Worm (Caenorhabditis elegans) whole organism, L4 larva: ENCODE results near the gene sbds-1.
A peak's percentile ranks its signal among the peaks of the same experiment; 100 is the strongest.
"Not testable (repeated sequence)": the region's sequence is repeated elsewhere in the genome, so short reads cannot be mapped to it uniquely, and the experiment has no call there.

ENCODE experiments used
- D1046.2 ChIP-seq: fragments of 200-800 bp; sonication (Bioruptor generic); IDR thresholded peaks from 2 replicates; pipeline ENCODE4 v1.3.6; 2022; ENCODE audit warnings: missing genetic modification characterization, missing compliant biosample characterization
- F10B5.3 ChIP-seq: sonication (generic microtip); optimal IDR thresholded peaks from 2 replicates; lab custom pipeline; 2016; ENCODE audit warnings: mild to moderate bottlenecking, missing genetic modification characterization, missing compliant biosample characterization
- F26F4.8 ChIP-seq: fragments of 200-800 bp; sonication (Bioruptor generic); conservative IDR thresholded peaks from 2 replicates; pipeline ENCODE4 v1.3.6; 2022; ENCODE audit warnings: missing genetic modification characterization, missing compliant biosample characterization
- F44E2.7 ChIP-seq: fragments of 200-800 bp; sonication (Bioruptor generic); IDR thresholded peaks from 2 replicates; pipeline ENCODE4 v2.1.2; 2022; ENCODE audit warnings: missing genetic modification characterization, missing compliant biosample characterization
- T26A8.4 ChIP-seq: fragments of 200-800 bp; sonication (Bioruptor generic); IDR thresholded peaks from 2 replicates; pipeline ENCODE4 v1.3.6; 2022; ENCODE audit warnings: missing genetic modification characterization, missing compliant biosample characterization
- Y105C5A.15 ChIP-seq: fragments of 200-800 bp; sonication (Bioruptor generic); IDR thresholded peaks from 2 replicates; pipeline ENCODE4 v1.3.6; 2022; ENCODE audit warnings: missing genetic modification characterization, missing compliant biosample characterization
- Y48G9A.11 ChIP-seq: fragments of 200-800 bp; sonication (Bioruptor generic); IDR thresholded peaks from 2 replicates; pipeline ENCODE4 v1.3.6; 2022; ENCODE audit warnings: missing genetic modification reagents, missing genetic modification characterization, missing compliant biosample characterization
- ZK337.2 ChIP-seq: fragments of 200-800 bp; sonication (Bioruptor generic); IDR thresholded peaks from 2 replicates; pipeline ENCODE4 v1.3.6; 2022; ENCODE audit warnings: missing genetic modification reagents, missing genetic modification characterization, missing compliant biosample characterization
- aha-1 ChIP-seq: fragments of 150-350 bp; peaks from one replicate; lab custom pipeline; 2014; ENCODE audit warnings: missing biosample characterization, missing genetic modification characterization
- arid-1 ChIP-seq: fragments of 200-800 bp; sonication (Bioruptor generic); conservative IDR thresholded peaks from 2 replicates; pipeline ENCODE4 v1.3.6; 2022; ENCODE audit warnings: missing genetic modification reagents, missing genetic modification characterization, missing compliant biosample characterization
- ceh-20 ChIP-seq: fragments of 200-800 bp; sonication (Bioruptor generic); IDR thresholded peaks from 2 replicates; pipeline ENCODE4 v1.3.6; 2022; ENCODE audit warnings: missing genetic modification reagents, missing genetic modification characterization, missing compliant biosample characterization
- ceh-44 ChIP-seq: fragments of 200-800 bp; sonication (Bioruptor generic); IDR thresholded peaks from 2 replicates; pipeline ENCODE4 v1.3.6; 2022; ENCODE audit warnings: missing genetic modification reagents, missing genetic modification characterization, missing compliant biosample characterization
- ces-1 ChIP-seq: fragments of 150-350 bp; sonication (generic microtip); optimal IDR thresholded peaks from 4 replicates; lab custom pipeline; 2014; ENCODE audit warnings: missing biosample characterization, missing genetic modification reagents, missing genetic modification characterization
- cey-2 ChIP-seq: sonication (generic microtip); optimal IDR thresholded peaks from 3 replicates; lab custom pipeline; 2017; ENCODE audit warnings: missing genetic modification characterization, mild to moderate bottlenecking, missing compliant biosample characterization, antibody characterized with exemption, borderline replicate concordance; ENCODE audit not compliant: insufficient read depth
- dmd-8 ChIP-seq: fragments of 200-800 bp; sonication (Bioruptor generic); IDR thresholded peaks from 2 replicates; pipeline ENCODE4 v1.3.6; 2022; ENCODE audit warnings: missing genetic modification characterization, missing compliant biosample characterization
- duxl-1 ChIP-seq: sonication (generic microtip); optimal IDR thresholded peaks from 2 replicates; lab custom pipeline; 2016; ENCODE audit warnings: mild to moderate bottlenecking, missing genetic modification characterization, moderate library complexity, missing compliant biosample characterization; ENCODE audit not compliant: poor library complexity
- egl-43 ChIP-seq: fragments of 200-800 bp; sonication (Bioruptor generic); IDR thresholded peaks from 2 replicates; pipeline ENCODE4 v1.3.6; 2022; ENCODE audit warnings: missing genetic modification reagents, missing genetic modification characterization, missing compliant biosample characterization
- fkh-10 ChIP-seq: fragments of 150-350 bp; optimal IDR thresholded peaks from 2 replicates; lab custom pipeline; 2014; ENCODE audit warnings: missing biosample characterization, missing genetic modification reagents, missing genetic modification characterization
- hmg-1.1 ChIP-seq: fragments of 200-800 bp; sonication (Bioruptor generic); IDR thresholded peaks from 2 replicates; pipeline ENCODE4 v1.3.6; 2022; ENCODE audit warnings: missing genetic modification reagents, missing genetic modification characterization, missing compliant biosample characterization
- lim-7 ChIP-seq: fragments of 200-800 bp; sonication (Bioruptor generic); IDR thresholded peaks from 2 replicates; pipeline ENCODE4 v1.3.6; 2022; ENCODE audit warnings: missing genetic modification characterization, missing compliant biosample characterization
- lin-38 ChIP-seq: fragments of 200-800 bp; sonication (Bioruptor generic); IDR thresholded peaks from 2 replicates; pipeline ENCODE4 v1.3.6; 2022; ENCODE audit warnings: missing genetic modification reagents, missing genetic modification characterization, missing compliant biosample characterization
- mes-2 ChIP-seq: sonication (generic microtip); optimal IDR thresholded peaks from 2 replicates; lab custom pipeline; 2016; ENCODE audit warnings: missing genotype, mild to moderate bottlenecking, missing genetic modification characterization, missing compliant biosample characterization; ENCODE audit not compliant: poor library complexity, severe bottlenecking
- mxl-2 ChIP-seq: fragments of 200-800 bp; sonication (Bioruptor generic); conservative IDR thresholded peaks from 2 replicates; pipeline ENCODE4 v1.3.6; 2022; ENCODE audit warnings: missing genetic modification reagents, missing genetic modification characterization, missing compliant biosample characterization
- nhr-102 ChIP-seq: sonication (generic microtip); optimal IDR thresholded peaks from 2 replicates; lab custom pipeline; 2016; ENCODE audit warnings: mild to moderate bottlenecking, missing genetic modification characterization, moderate library complexity, missing compliant biosample characterization
- nhr-11 ChIP-seq: fragments of 150-350 bp; optimal IDR thresholded peaks from 2 replicates; lab custom pipeline; 2014; ENCODE audit warnings: missing biosample characterization, missing genetic modification characterization
- nhr-42 ChIP-seq: fragments of 200-800 bp; sonication (Bioruptor generic); IDR thresholded peaks from 2 replicates; pipeline ENCODE4 v1.3.6; 2022; ENCODE audit warnings: missing genetic modification characterization, missing compliant biosample characterization
- nhr-77 ChIP-seq: fragments of 150-350 bp; optimal IDR thresholded peaks from 2 replicates; lab custom pipeline; 2014; ENCODE audit warnings: missing biosample characterization, missing genetic modification characterization
- pha-4 ChIP-seq, 2 experiments: fragments of 150-350 bp in 1 of 2; fragments of 200-800 bp in 1 of 2; sonication (Bioruptor generic) in 1 of 2; IDR thresholded peaks in 1 of 2; optimal IDR thresholded peaks in 1 of 2; 2 replicates each; pipeline versions ENCODE4 v1.3.6 to Lab custom; 2014 to 2022; ENCODE audit warnings: missing genetic modification characterization in 2 of 2, missing genetic modification reagents in 2 of 2, missing biosample characterization in 1 of 2, missing compliant biosample characterization in 1 of 2
- saeg-2 ChIP-seq: fragments of 200-800 bp; sonication (Bioruptor generic); IDR thresholded peaks from 2 replicates; pipeline ENCODE4 v1.3.6; 2022; ENCODE audit warnings: missing genetic modification reagents, missing genetic modification characterization, missing compliant biosample characterization
- snpc-1.2 ChIP-seq: fragments of 200-800 bp; sonication (Bioruptor generic); IDR thresholded peaks from 2 replicates; pipeline ENCODE4 v1.3.6; 2022; ENCODE audit warnings: missing genetic modification reagents, missing genetic modification characterization, missing compliant biosample characterization
- spr-1 ChIP-seq: sonication (generic microtip); optimal IDR thresholded peaks from 2 replicates; lab custom pipeline; 2016; ENCODE audit warnings: mild to moderate bottlenecking, missing genetic modification characterization, missing compliant biosample characterization
- tra-1 ChIP-seq: fragments of 200-800 bp; sonication (Bioruptor generic); IDR thresholded peaks from 2 replicates; pipeline ENCODE4 v1.3.6; 2022; ENCODE audit warnings: missing genetic modification reagents, missing genetic modification characterization, missing compliant biosample characterization
- vab-7 ChIP-seq: fragments of 200-800 bp; sonication (Bioruptor generic); IDR thresholded peaks from 2 replicates; pipeline ENCODE4 v1.3.6; 2022; ENCODE audit warnings: missing genetic modification reagents, missing genetic modification characterization, missing compliant biosample characterization
- zip-2 ChIP-seq: fragments of 150-350 bp; optimal IDR thresholded peaks from 2 replicates; lab custom pipeline; 2014; ENCODE audit warnings: missing biosample characterization, missing genetic modification characterization

The sbds-1 gene

ce11 chrIII:631421-631820, 6.8 kb downstream of the sbds-1 start, which contains the start of gene T19C3.6:
TSS of gene T19C3.6 (minus strand) at chrIII:631521.
- no peak for TF ChIP-seq ces-1 (GFP tag; lab: Kevin White, UChicago)
- TF ChIP-seq lin-38 (GFP tag; lab: Robert Waterston, UW) = peak; percentile 72
- no peak for TF ChIP-seq fkh-10 (GFP tag; lab: Kevin White, UChicago)
- TF ChIP-seq F10B5.3 (tag; lab: Kevin White, UChicago) = no peak

DNA sequence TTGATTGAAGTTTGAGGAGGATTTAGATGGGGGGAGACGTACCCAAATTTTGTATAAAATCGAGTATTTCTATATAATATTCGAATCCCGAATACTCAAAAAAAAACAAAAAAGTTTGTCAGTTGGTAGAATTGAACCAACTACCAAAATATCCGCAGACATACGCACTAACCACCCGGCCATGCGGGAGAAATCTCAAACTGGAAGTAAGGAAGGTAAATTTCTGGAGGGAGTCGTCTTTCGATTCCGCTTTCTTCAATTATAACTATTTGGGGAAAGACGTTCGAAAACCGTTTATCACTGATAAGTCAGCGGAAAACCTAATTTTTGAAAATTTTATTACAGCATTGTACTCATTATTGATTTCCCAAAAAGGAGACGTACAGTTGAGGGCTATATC, 9.3 kb downstream of the sbds-1 start:
- peak; percentile 63 for TF ChIP-seq snpc-1.2 (GFP tag; lab: Robert Waterston, UW)
- TF ChIP-seq ceh-20 (GFP tag; lab: Robert Waterston, UW) = 0 out of 2 replicates have a peak, but pooled peaks have one; percentile 25
- TF ChIP-seq tra-1 (GFP tag; lab: Robert Waterston, UW) = 0 out of 2 replicates have a peak, but pooled peaks have one; percentile 45
- TF ChIP-seq Y48G9A.11 = peak; percentile 57; the same call in 1 of the 2 replicates
- TF ChIP-seq F26F4.8 (GFP tag; lab: Robert Waterston, UW) = 0 out of 2 replicates have a peak, but pooled peaks have one; percentile 69
- TF ChIP-seq lim-7 (GFP tag; lab: Robert Waterston, UW) = peak; percentile 71
- TF ChIP-seq F44E2.7 = 0 out of 2 replicates have a peak, but pooled peaks have one; percentile 57
- TF ChIP-seq mes-2 (tag; lab: Kevin White, UChicago) = peak; percentile 31
- TF ChIP-seq T26A8.4 (GFP tag; lab: Robert Waterston, UW) = 0 out of 2 replicates have a peak, but pooled peaks have one; percentile 36
- peak; percentile 66; the same call in 1 of the 2 replicates for TF ChIP-seq arid-1 (GFP tag; lab: Robert Waterston, UW)
- peak; percentile 48; the same call in 1 of the 2 replicates for TF ChIP-seq hmg-1.1 (GFP tag; lab: Robert Waterston, UW)
- TF ChIP-seq lin-38 (GFP tag; lab: Robert Waterston, UW) = peak; percentile 66
- TF ChIP-seq pha-4 (GFP tag; IDR thresholded peaks at IDR 0.05; lab: Robert Waterston, UW) = peak; percentile 61; the same call in 1 of the 2 replicates
- TF ChIP-seq pha-4 (tag; optimal IDR thresholded peaks at IDR 0.05; lab: Kevin White, UChicago) = not testable (repeated sequence)
- TF ChIP-seq Y105C5A.15 = 0 out of 2 replicates have a peak, but pooled peaks have one; percentile 58
- TF ChIP-seq D1046.2 (GFP tag; lab: Robert Waterston, UW) = peak; percentile 63; the same call in 1 of the 2 replicates
- peak; percentile 59; the same call in 1 of the 2 replicates for TF ChIP-seq vab-7
- TF ChIP-seq dmd-8 (GFP tag; lab: Robert Waterston, UW) = peak; percentile 76
- TF ChIP-seq egl-43 (GFP tag; lab: Robert Waterston, UW) = peak; percentile 72

ce11 chrIII:627838-628237, 10.4 kb downstream of the sbds-1 start, which contains the start of gene T19C3.5:
TSS of gene T19C3.5 (minus strand) at chrIII:627938.
- no peak for TF ChIP-seq aha-1 (tag; lab: Kevin White, UChicago)
- no peak for TF ChIP-seq nhr-42 (GFP tag; lab: Robert Waterston, UW)
- TF ChIP-seq mxl-2 (GFP tag; lab: Robert Waterston, UW) = no peak
- TF ChIP-seq nhr-102 (tag; lab: Kevin White, UChicago) = no peak
- no peak for TF ChIP-seq nhr-77 (tag; lab: Kevin White, UChicago)
- TF ChIP-seq spr-1 (tag; lab: Kevin White, UChicago) = no peak
- no peak for TF ChIP-seq cey-2 (tag; lab: Kevin White, UChicago)
- TF ChIP-seq lin-38 (GFP tag; lab: Robert Waterston, UW) = no peak
- TF ChIP-seq duxl-1 (tag; lab: Kevin White, UChicago) = no peak
- no peak for TF ChIP-seq nhr-11 (tag; lab: Kevin White, UChicago)
- TF ChIP-seq zip-2 (tag; lab: Kevin White, UChicago) = no peak
- TF ChIP-seq ZK337.2 (GFP tag; lab: Robert Waterston, UW) = no peak
- TF ChIP-seq ceh-44 (GFP tag; lab: Robert Waterston, UW) = no peak
- no peak for TF ChIP-seq saeg-2 (GFP tag; lab: Robert Waterston, UW)
- TF ChIP-seq Y105C5A.15 = no peak
